Fruit fly (Drosophila melanogaster) whole organism, larva: ENCODE data around the gene CG33644.

ENCODE experiments used
- noc ChIP-seq: fragments of 200-800 bp; sonication (Bioruptor generic); optimal IDR thresholded peaks from 3 replicates; lab custom pipeline; 2019; ENCODE audit warnings: missing biosample characterization, mild to moderate bottlenecking, missing genetic modification characterization, moderate library complexity

The CG33644 gene

dm6 chr2L:13531785-13532184 lies at the start of gene CG33644:
CG33644 (plus strand) TSS chr2L:13532085.
- TF ChIP-seq noc, result no peak

- TF ChIP-seq noc, result no peak
Measured at dm6 chr2L:13482258-13482657, 49.6 kb upstream of the CG33644 start.

- no peak for TF ChIP-seq noc
Measured at dm6 chr2L:13497915-13498314, 34.0 kb upstream of the CG33644 start.

dm6 chr2L:13500416-13500815 lies 31.5 kb upstream of the CG33644 start:
- no peak for TF ChIP-seq noc

DNA sequence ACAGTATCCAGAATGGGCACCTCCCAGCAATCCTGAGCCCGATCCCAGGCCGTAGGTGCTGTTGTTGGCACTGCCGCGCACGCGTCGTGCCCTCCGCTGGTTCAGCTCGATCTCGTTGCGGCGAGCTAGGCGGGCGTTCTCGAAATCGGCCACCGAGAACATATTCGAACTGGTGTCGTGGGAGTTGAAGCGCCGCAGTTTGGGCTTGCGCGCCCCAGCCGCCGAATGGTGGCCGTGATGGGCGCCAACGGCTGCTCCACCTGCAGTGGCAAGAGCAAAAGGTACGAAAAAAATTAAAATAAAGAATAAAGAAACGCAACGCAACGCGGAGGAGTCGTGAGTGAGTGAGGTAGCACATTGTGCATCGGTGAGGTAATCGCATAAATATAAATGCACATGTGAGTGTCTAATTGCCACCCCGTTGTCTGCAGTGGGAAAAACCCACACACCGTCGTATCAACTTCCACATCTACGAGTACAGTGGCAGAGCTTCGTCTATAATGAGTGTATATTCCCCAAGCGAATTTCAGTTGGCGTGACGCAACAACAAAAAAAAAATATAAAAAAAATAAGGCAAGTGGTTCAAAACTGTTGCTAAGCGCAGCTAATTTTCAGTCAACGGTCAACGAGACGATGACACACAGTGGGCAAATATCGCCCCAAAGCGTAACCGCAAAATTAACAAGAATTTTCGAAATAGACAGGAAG lies 22.2 kb upstream of the CG33644 start:
- no peak for TF ChIP-seq noc

dm6 chr2L:13510870-13511867 lies 20.7 kb upstream of the CG33644 start:
- TF ChIP-seq noc, result peak; percentile 29

DNA sequence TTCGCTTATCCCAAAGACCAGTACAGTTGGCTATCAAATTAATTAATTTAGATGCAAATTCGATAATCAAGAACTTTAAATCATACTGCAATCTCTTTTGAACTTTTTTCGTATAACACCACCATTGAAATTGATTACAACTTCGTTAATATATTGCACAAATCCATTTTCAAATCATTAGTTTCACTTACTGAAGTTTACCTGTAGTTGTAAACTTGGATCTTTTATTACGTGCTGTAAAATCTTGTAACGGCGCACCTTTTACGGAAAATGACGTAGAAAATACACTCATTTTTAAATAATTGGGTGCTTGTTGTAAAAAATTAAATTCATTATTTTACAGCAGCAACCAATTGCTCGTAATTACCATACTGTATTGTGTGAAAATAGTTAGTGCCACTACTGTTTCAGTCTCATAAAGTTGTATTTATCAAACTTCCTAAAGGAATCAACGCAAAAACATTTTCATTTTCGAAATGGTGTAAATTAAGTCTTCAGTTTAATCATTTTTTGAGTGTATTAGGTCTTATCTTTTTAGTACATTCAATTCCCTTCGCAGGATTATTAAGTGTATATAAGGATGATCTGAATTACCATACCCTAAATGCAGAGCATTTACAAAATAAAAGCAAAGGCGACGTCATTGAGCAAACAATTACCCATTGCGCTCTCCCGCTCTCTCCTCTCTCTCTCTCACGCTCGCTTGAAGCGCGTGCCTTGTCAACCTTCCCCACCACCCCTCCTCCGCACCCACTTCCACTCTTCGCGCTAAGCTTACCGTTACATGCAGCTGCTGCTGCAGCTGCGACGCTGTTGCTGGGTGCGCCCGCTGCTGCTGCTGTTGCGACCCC lies 19.5 kb upstream of the CG33644 start:
- no peak for TF ChIP-seq noc

dm6 chr2L:13513033-13513330 lies 18.9 kb upstream of the CG33644 start:
- no peak for TF ChIP-seq noc

DNA sequence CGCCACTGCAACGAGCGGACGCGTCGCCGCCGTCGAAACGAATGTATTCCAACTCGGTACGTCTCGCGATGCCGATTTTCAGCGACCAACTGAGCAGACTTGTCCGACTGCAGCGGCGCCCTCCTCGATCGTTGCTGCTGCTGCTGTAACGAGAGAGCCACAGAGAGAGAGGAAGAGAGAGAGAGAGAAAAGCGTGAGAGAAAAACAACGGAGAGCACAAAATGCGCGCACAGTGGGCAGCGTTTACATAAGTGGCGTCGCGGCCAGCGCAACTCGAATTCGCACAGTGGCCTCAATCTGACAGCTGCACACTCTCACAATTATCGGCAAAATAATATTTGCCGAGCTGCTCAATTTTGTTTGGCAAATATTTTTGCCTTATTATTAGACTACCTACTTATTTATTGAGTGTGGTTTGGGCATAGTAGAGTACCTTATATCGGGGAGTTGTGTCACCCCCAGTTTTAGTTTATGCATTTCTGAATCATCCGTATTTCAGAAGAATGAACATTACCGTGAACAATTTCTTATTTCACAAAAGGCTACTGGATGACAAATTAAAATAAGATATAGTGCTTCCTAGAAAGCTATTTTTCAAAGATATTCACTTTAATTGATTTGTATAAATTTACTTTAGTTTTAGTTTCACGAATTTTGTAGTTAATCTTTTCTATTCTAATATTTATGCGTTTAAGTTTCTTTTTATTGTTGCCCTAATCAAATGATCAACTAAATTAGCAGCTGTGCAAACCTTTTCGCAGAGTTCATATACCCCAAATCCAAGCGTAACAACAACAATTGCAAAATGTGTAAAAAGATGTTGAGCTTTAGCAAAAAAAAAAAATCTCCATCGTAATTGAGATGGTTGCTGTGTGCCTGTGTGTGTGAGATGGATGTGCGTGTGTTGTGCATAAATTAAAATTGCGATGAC lies 18.3 kb upstream of the CG33644 start:
- TF ChIP-seq noc, result no peak

DNA sequence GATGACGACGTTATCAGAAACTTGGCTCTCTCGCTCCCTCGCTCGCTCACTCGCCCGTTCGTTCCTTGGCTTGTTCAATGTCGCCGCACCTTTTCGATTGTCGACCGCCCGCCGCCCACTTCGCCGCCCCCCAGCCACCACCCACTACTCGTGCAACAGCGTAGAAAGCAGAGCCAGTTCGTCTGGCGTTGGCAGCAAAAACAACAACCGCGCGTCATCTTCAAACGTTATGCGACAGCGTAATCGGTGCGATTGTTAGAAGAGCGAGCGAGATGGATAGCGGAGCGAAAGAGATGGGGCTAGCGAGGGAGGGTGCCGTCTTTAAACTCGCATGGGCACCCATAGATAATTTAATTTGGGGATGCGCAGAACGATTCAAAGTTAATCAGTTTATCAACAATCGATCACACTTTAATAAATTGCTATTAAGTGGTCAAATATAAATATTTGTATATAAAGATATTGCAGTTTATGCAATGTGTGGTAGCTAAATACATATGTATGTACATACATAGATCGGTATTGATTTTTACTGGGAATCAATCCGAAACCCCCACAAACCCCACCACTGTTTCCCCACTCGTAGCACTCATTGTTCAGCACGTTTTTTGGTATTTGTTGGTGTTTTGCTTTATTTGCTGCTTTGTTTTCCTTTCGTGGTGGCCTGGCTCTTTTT lies 17.5 kb upstream of the CG33644 start:
- peak; percentile 92 for TF ChIP-seq noc

DNA sequence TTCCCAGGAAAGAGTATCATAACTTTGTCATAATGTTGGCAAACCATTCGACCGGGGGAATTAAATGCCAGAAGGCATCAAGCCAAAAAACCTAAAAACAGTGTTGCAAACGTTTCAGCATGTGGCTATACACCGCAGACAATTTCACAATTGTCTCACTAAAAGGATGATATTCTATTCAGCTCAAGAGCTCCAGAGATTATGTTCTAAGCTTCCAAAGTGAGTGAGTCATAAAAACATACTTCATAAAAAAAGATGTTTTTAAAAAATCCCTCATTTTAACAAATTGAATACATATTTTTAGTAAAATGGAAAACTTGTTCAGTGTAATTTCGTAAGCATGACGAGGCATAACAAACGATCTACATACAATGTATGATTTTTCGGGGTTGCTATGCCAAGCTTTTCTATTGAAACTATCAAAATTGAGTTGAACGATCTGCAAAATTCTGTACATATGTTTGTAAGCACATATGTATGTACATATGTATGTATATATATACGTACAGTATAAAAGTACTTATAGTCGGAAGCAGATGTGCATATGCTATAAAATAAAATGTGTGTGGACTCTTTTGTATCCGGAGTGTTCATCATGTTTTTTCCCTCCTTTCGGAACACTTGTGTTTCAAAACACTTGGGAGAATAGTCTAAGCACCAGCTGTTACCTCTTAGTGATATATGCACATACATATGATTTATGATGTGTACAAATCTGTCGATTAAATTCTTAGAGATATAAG lies 16.8 kb upstream of the CG33644 start:
- no peak for TF ChIP-seq noc

DNA sequence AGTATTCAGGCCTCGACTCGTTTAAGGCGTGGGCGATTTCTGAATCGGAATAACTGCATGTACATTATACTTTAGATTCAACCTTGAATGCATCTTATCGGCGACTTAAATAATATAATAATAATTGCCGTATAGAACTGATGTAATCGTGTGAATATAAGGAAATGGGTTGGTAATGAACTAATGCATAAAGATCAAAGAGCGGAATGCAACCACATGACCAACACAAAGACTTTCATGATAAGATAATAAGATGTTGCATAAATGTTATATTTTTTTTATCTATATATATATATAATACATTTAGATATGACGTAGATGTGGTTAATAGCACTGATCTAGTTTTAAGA lies 16.2 kb upstream of the CG33644 start:
- TF ChIP-seq noc, result no peak

dm6 chr2L:13521807-13522206 lies 10.1 kb upstream of the CG33644 start:
- TF ChIP-seq noc, result no peak

DNA sequence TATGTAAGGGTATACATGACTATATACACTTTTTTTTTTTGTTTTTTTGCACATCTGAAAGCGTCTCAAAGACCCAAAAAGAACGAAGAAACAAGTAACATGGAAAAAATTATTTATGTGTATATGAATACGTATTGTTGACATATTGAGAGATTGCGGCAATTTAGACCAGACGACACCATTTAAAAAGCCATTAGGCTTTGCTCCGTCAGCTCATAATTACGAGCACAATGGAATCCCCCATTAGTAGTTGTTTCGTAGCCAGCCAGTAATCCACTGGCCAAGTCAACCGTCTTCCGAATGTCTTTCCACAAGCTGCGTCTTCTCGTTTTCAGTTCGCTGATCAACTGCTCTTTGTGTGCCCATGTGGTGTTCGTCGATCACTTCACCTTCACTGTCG lies 4.3 kb upstream of the CG33644 start, which contains the start of gene CG33640:
Gene CG33640 (plus strand): TSS at position 301 of the 400 bp plus-strand sequence.
- no peak for TF ChIP-seq noc

- TF ChIP-seq noc, result no peak
Measured at dm6 chr2L:13528742-13529141, 3.1 kb upstream of the CG33644 start, which contains the start of gene CG33641. CG33641 (plus strand) TSS chr2L:13529042.
